In genomic region chr3L:19168717-19169436, dm6 we compare ENCODE assay signal across 1 fruit fly cellular context.
TF ChIP-seq lines count a peak whose summit lies in the region.

No protein-coding gene starts in this region.

TF ChIP-seq in whole organism, embryonic, 481 proteins besides CTCF, POLR2A, EP300 and RAD21 (continued from another document):
- 0 out of 3 replicates have a peak, but pooled peaks have one; percentile 20 for TF ChIP-seq otp (GFP tag; IDR thresholded peaks at IDR 0.05; lab: Robert Waterston, UW)
- peak; percentile 32 for TF ChIP-seq CG2678 (tag; optimal IDR thresholded peaks at IDR 0.05; lab: Kevin White, UChicago)
- TF ChIP-seq CG18262 (tag; optimal IDR thresholded peaks at IDR 0.05; lab: Kevin White, UChicago), result no peak
- TF ChIP-seq BtbVII (GFP tag; optimal IDR thresholded peaks at IDR 0.05; lab: Kevin White, UChicago), result peak; percentile 28
- TF ChIP-seq Med (GFP tag; lab: Kevin White, UChicago), result peak; percentile 87
- peak; percentile 80 for TF ChIP-seq CG8281 (tag; optimal IDR thresholded peaks at IDR 0.05; lab: Kevin White, UChicago)
- TF ChIP-seq cwo (GFP tag; optimal IDR thresholded peaks at IDR 0.05; lab: Kevin White, UChicago), result peak; percentile 24
- TF ChIP-seq ranshi (GFP tag; IDR thresholded peaks at IDR 0.05; lab: Robert Waterston, UW), result 0 out of 2 replicates have a peak, but pooled peaks have one; percentile 7
- TF ChIP-seq crol (GFP tag; IDR thresholded peaks at IDR 0.05; lab: Robert Waterston, UW), result peak; percentile 92
- no peak for TF ChIP-seq Side (GFP tag; optimal IDR thresholded peaks at IDR 0.05; lab: Kevin White, UChicago)
- no peak for TF ChIP-seq Nf-YA (GFP tag; IDR thresholded peaks at IDR 0.05; lab: Robert Waterston, UW)
- no peak for TF ChIP-seq H2.0 (GFP tag; IDR thresholded peaks at IDR 0.05; lab: Robert Waterston, UW)
- TF ChIP-seq CG13424 (tag; optimal IDR thresholded peaks at IDR 0.05; lab: Kevin White, UChicago), result peak; percentile 5
- no peak for TF ChIP-seq Sin3A (optimal IDR thresholded peaks at IDR 0.05; lab: Kevin White, UChicago)
- peak; percentile 66 for TF ChIP-seq CG34376 (GFP tag; optimal IDR thresholded peaks at IDR 0.05; lab: Kevin White, UChicago)
- TF ChIP-seq CG3281 (GFP tag; optimal IDR thresholded peaks at IDR 0.05; lab: Kevin White, UChicago), result peak; percentile 7
- TF ChIP-seq eve (GFP tag; optimal IDR thresholded peaks at IDR 0.05; lab: Kevin White, UChicago), result peak in 1 of 2 experiments; percentile 41
- TF ChIP-seq grau (tag; optimal IDR thresholded peaks at IDR 0.05; lab: Kevin White, UChicago), result peak; percentile 9
- TF ChIP-seq crp (GFP tag; optimal IDR thresholded peaks at IDR 0.05; lab: Kevin White, UChicago), result no peak
- TF ChIP-seq gem (tag; optimal IDR thresholded peaks at IDR 0.05; lab: Kevin White, UChicago), result peak; percentile 8
- TF ChIP-seq D19A (tag; optimal IDR thresholded peaks at IDR 0.05; lab: Kevin White, UChicago), result peak; percentile 26
- peak; percentile 35 for TF ChIP-seq salm (tag; optimal IDR thresholded peaks at IDR 0.05; lab: Kevin White, UChicago)
- TF ChIP-seq gro (GFP tag; optimal IDR thresholded peaks at IDR 0.05; lab: Kevin White, UChicago), result peak; percentile 23
- peak; percentile 88 for TF ChIP-seq mirr (GFP tag; optimal IDR thresholded peaks at IDR 0.05; lab: Kevin White, UChicago)
- TF ChIP-seq twi (tag; optimal IDR thresholded peaks at IDR 0.05; lab: Kevin White, UChicago), result peak; percentile 9
- TF ChIP-seq MTF-1 (GFP tag; optimal IDR thresholded peaks at IDR 0.05; lab: Kevin White, UChicago; ENCODE audit: borderline replicate concordance), result no peak
- peak; percentile 29 for TF ChIP-seq CG17385 (GFP tag; optimal IDR thresholded peaks at IDR 0.05; lab: Kevin White, UChicago)
- TF ChIP-seq CrebB (tag; optimal IDR thresholded peaks at IDR 0.05; lab: Kevin White, UChicago), result no peak
- no peak for TF ChIP-seq CG16863 (GFP tag; optimal IDR thresholded peaks at IDR 0.05; lab: Kevin White, UChicago)
- peak; percentile 83 for TF ChIP-seq CG10543 (GFP tag; optimal IDR thresholded peaks at IDR 0.05; lab: Kevin White, UChicago)
- peak; percentile 37 for TF ChIP-seq CG15601 (tag; optimal IDR thresholded peaks at IDR 0.05; lab: Kevin White, UChicago)
- peak; percentile 21 for TF ChIP-seq CG17359 (tag; optimal IDR thresholded peaks at IDR 0.05; lab: Kevin White, UChicago)
- TF ChIP-seq cato (GFP tag; optimal IDR thresholded peaks at IDR 0.05; lab: Kevin White, UChicago; ENCODE audit: borderline replicate concordance), result no peak
- peak; percentile 51 for TF ChIP-seq CG14441 (GFP tag; IDR thresholded peaks at IDR 0.05; lab: Robert Waterston, UW)
- no peak for TF ChIP-seq Oaz (GFP tag; IDR thresholded peaks at IDR 0.05; lab: Robert Waterston, UW)
- TF ChIP-seq Fer1 (GFP tag; optimal IDR thresholded peaks at IDR 0.05; lab: Kevin White, UChicago), result peak; percentile 38
- TF ChIP-seq CG7987 (GFP tag; optimal IDR thresholded peaks at IDR 0.05; lab: Kevin White, UChicago), result peak; percentile 63
- TF ChIP-seq kni (GFP tag; optimal IDR thresholded peaks at IDR 0.05; lab: Kevin White, UChicago), result peak; percentile 76
- TF ChIP-seq emc (GFP tag; optimal IDR thresholded peaks at IDR 0.05; lab: Kevin White, UChicago), result no peak
- no peak for TF ChIP-seq Dad (GFP tag; optimal IDR thresholded peaks at IDR 0.05; lab: Kevin White, UChicago)
- TF ChIP-seq aop (GFP tag; IDR thresholded peaks at IDR 0.05; lab: Robert Waterston, UW), result no peak
- peak; percentile 62 for TF ChIP-seq HmgZ (tag; optimal IDR thresholded peaks at IDR 0.05; lab: Kevin White, UChicago)
- no peak for TF ChIP-seq Hand (GFP tag; optimal IDR thresholded peaks at IDR 0.05; lab: Kevin White, UChicago)
- TF ChIP-seq exex (tag; optimal IDR thresholded peaks at IDR 0.05; lab: Kevin White, UChicago), result peak; percentile 81
- TF ChIP-seq CG33557 (GFP tag; optimal IDR thresholded peaks at IDR 0.05; lab: Kevin White, UChicago), result peak; percentile 12
- 0 out of 3 replicates have a peak, but pooled peaks have one; percentile 16 for TF ChIP-seq CG34422 (GFP tag; IDR thresholded peaks at IDR 0.05; lab: Robert Waterston, UW)
- TF ChIP-seq Asciz (GFP tag; optimal IDR thresholded peaks at IDR 0.05; lab: Kevin White, UChicago), result peak; percentile 12
- no peak for TF ChIP-seq Dip2 (GFP tag; IDR thresholded peaks at IDR 0.05; lab: Robert Waterston, UW)
- no peak for TF ChIP-seq tin (GFP tag; optimal IDR thresholded peaks at IDR 0.05; lab: Kevin White, UChicago)
- no peak for TF ChIP-seq CG8290 (GFP tag; optimal IDR thresholded peaks at IDR 0.05; lab: Kevin White, UChicago)
- TF ChIP-seq CG8290 (tag; optimal IDR thresholded peaks at IDR 0.05; lab: Kevin White, UChicago), result peak in 1 of 2 experiments; percentile 25
- TF ChIP-seq CG13775 (GFP tag; optimal IDR thresholded peaks at IDR 0.05; lab: Kevin White, UChicago), result no peak
- peak; percentile 79 for TF ChIP-seq lab (GFP tag; optimal IDR thresholded peaks at IDR 0.05; lab: Kevin White, UChicago)
- TF ChIP-seq sd (tag; optimal IDR thresholded peaks at IDR 0.05; lab: Kevin White, UChicago), result peak; percentile 97
- TF ChIP-seq D19B (GFP tag; optimal IDR thresholded peaks at IDR 0.05; lab: Kevin White, UChicago), result no peak
- no peak for TF ChIP-seq CG15011 (GFP tag; optimal IDR thresholded peaks at IDR 0.05; lab: Kevin White, UChicago)
- TF ChIP-seq CG15269 (tag; optimal IDR thresholded peaks at IDR 0.05; lab: Kevin White, UChicago), result peak; percentile 26
- TF ChIP-seq CG17568 (GFP tag; optimal IDR thresholded peaks at IDR 0.05; lab: Kevin White, UChicago), result peak; percentile 27
- peak; percentile 81 for TF ChIP-seq sens (GFP tag; lab: Kevin White, UChicago)
- 0 out of 2 replicates have a peak, but pooled peaks have one; percentile 18 for TF ChIP-seq ara (GFP tag; IDR thresholded peaks at IDR 0.05; lab: Robert Waterston, UW)
- TF ChIP-seq chinmo (GFP tag; IDR thresholded peaks at IDR 0.05; lab: Robert Waterston, UW; ENCODE audit: partially characterized antibody), result 0 out of 4 replicates have a peak, but pooled peaks have one; percentile 59
- TF ChIP-seq CG18599 (GFP tag; optimal IDR thresholded peaks at IDR 0.05; lab: Kevin White, UChicago), result peak; percentile 50
- peak; percentile 88 for TF ChIP-seq sug (tag; optimal IDR thresholded peaks at IDR 0.05; lab: Kevin White, UChicago)
- TF ChIP-seq Pdp1 (GFP tag; optimal IDR thresholded peaks at IDR 0.05; lab: Kevin White, UChicago), result peak in 1 of 2 experiments; percentile 49
- TF ChIP-seq Hey (tag; optimal IDR thresholded peaks at IDR 0.05; lab: Kevin White, UChicago), result peak; percentile 66
- TF ChIP-seq org-1 (GFP tag; optimal IDR thresholded peaks at IDR 0.05; lab: Kevin White, UChicago), result peak; percentile 20
- peak; percentile 30 for TF ChIP-seq CG10274 (GFP tag; optimal IDR thresholded peaks at IDR 0.05; lab: Kevin White, UChicago)
- TF ChIP-seq CG11696 (GFP tag; IDR thresholded peaks at IDR 0.05; lab: Robert Waterston, UW), result 0 out of 2 replicates have a peak, but pooled peaks have one; percentile 31
- TF ChIP-seq CG10654 (GFP tag; optimal IDR thresholded peaks at IDR 0.05; lab: Kevin White, UChicago), result no peak
- peak; percentile 94 for TF ChIP-seq GATAe (GFP tag; conservative IDR thresholded peaks at IDR 0.05; lab: Robert Waterston, UW)
- no peak for TF ChIP-seq CG8924 (tag; optimal IDR thresholded peaks at IDR 0.05; lab: Kevin White, UChicago)
- peak; percentile 42; the same call in 1 of the 2 replicates for TF ChIP-seq Rfx (GFP tag; IDR thresholded peaks at IDR 0.05; lab: Robert Waterston, UW)
- TF ChIP-seq Xrp1 (GFP tag; IDR thresholded peaks at IDR 0.05; lab: Robert Waterston, UW), result peak; percentile 26; the same call in 1 of the 2 replicates
- TF ChIP-seq az2 (GFP tag; optimal IDR thresholded peaks at IDR 0.05; lab: Kevin White, UChicago), result no peak
- TF ChIP-seq scrt (GFP tag; optimal IDR thresholded peaks at IDR 0.05; lab: Kevin White, UChicago), result peak; percentile 29
